Worm (Caenorhabditis elegans) whole organism, young adult: ENCODE results near the gene thoc-1.

Experiments
- B0019.2 ChIP-seq: fragments of 200-800 bp; sonication (Bioruptor generic); conservative IDR thresholded peaks from 2 replicates; pipeline ENCODE4 v1.3.6; 2022; ENCODE audit warnings: missing genetic modification reagents, missing genetic modification characterization, missing compliant biosample characterization
- C06A6.2 ChIP-seq: fragments of 200-800 bp; sonication (Bioruptor generic); conservative IDR thresholded peaks from 2 replicates; pipeline ENCODE4 v1.3.6; 2022; ENCODE audit warnings: missing genetic modification characterization, missing compliant biosample characterization
- C17E4.6 ChIP-seq: fragments of 200-800 bp; sonication (Bioruptor generic); IDR thresholded peaks from 2 replicates; pipeline ENCODE4 v1.3.6; 2022; ENCODE audit warnings: missing genetic modification reagents, missing genetic modification characterization, missing compliant biosample characterization
- D2030.7 ChIP-seq: fragments of 200-800 bp; sonication (Bioruptor generic); IDR thresholded peaks from 2 replicates; pipeline ENCODE4 v1.3.6; 2022; ENCODE audit warnings: missing genetic modification reagents, missing genetic modification characterization, missing compliant biosample characterization
- F33H1.4 ChIP-seq: fragments of 200-800 bp; sonication (Bioruptor generic); IDR thresholded peaks from 2 replicates; pipeline ENCODE4 v1.3.6; 2022; ENCODE audit warnings: missing genetic modification reagents, missing genetic modification characterization, missing compliant biosample characterization
- F37B4.10 ChIP-seq: fragments of 200-800 bp; sonication (Bioruptor generic); IDR thresholded peaks from 2 replicates; pipeline ENCODE4 v1.3.6; 2022; ENCODE audit warnings: missing genetic modification characterization, missing compliant biosample characterization
- F39B2.1 ChIP-seq: fragments of 200-800 bp; sonication (Bioruptor generic); IDR thresholded peaks from 2 replicates; pipeline ENCODE4 v1.3.6; 2022; ENCODE audit warnings: missing genetic modification reagents, missing genetic modification characterization, missing compliant biosample characterization
- K11D2.4 ChIP-seq: fragments of 200-800 bp; sonication (Bioruptor generic); IDR thresholded peaks from 2 replicates; pipeline ENCODE4 v1.3.6; 2022; ENCODE audit warnings: missing genetic modification reagents, missing genetic modification characterization, missing compliant biosample characterization
- Y53G8AR.9 ChIP-seq: fragments of 200-800 bp; sonication (Bioruptor generic); conservative IDR thresholded peaks from 2 replicates; pipeline ENCODE4 v1.3.6; 2022; ENCODE audit warnings: missing genetic modification reagents, missing genetic modification characterization, missing compliant biosample characterization
- Y56A3A.18 ChIP-seq: fragments of 200-800 bp; sonication (Bioruptor generic); IDR thresholded peaks from 2 replicates; pipeline ENCODE4 v1.3.6; 2022; ENCODE audit warnings: missing genetic modification reagents, missing genetic modification characterization, missing compliant biosample characterization
- Y79H2A.3 ChIP-seq: fragments of 200-800 bp; sonication (Bioruptor generic); conservative IDR thresholded peaks from 2 replicates; pipeline ENCODE4 v1.3.6; 2022; ENCODE audit warnings: missing genetic modification reagents, missing genetic modification characterization, missing compliant biosample characterization
- Y95B8A.8 ChIP-seq: fragments of 200-800 bp; sonication (Bioruptor generic); IDR thresholded peaks from 2 replicates; pipeline ENCODE4 v1.3.6; 2022; ENCODE audit warnings: missing genetic modification reagents, missing genetic modification characterization, missing compliant biosample characterization
- aptf-2 ChIP-seq: fragments of 200-800 bp; sonication (Bioruptor generic); conservative IDR thresholded peaks from 2 replicates; pipeline ENCODE4 v1.3.6; 2022; ENCODE audit warnings: missing genetic modification reagents, missing genetic modification characterization, missing compliant biosample characterization
- aptf-3 ChIP-seq: fragments of 200-800 bp; sonication (Bioruptor generic); IDR thresholded peaks from 2 replicates; pipeline ENCODE4 v1.3.6; 2022; ENCODE audit warnings: missing genetic modification characterization, missing compliant biosample characterization
- attf-3 ChIP-seq: fragments of 200-800 bp; sonication (Bioruptor generic); conservative IDR thresholded peaks from 2 replicates; pipeline ENCODE4 v1.3.6; 2022; ENCODE audit warnings: missing genetic modification reagents, missing genetic modification characterization, missing compliant biosample characterization
- attf-6 ChIP-seq: fragments of 200-800 bp; sonication (Bioruptor generic); IDR thresholded peaks from 2 replicates; pipeline ENCODE4 v1.3.6; 2022; ENCODE audit warnings: missing genetic modification reagents, missing genetic modification characterization, missing compliant biosample characterization
- bed-1 ChIP-seq: fragments of 200-800 bp; sonication (Bioruptor generic); IDR thresholded peaks from 2 replicates; pipeline ENCODE4 v1.3.6; 2022; ENCODE audit warnings: missing genetic modification reagents, missing genetic modification characterization, missing compliant biosample characterization
- cebp-2 ChIP-seq: fragments of 200-800 bp; sonication (Bioruptor generic); IDR thresholded peaks from 2 replicates; pipeline ENCODE4 v1.3.6; 2022; ENCODE audit warnings: missing genetic modification characterization, missing compliant biosample characterization
- ceh-40 ChIP-seq: fragments of 200-800 bp; sonication (Bioruptor generic); IDR thresholded peaks from 2 replicates; pipeline ENCODE4 v1.3.6; 2022; ENCODE audit warnings: missing genetic modification characterization, missing compliant biosample characterization
- ceh-58 ChIP-seq: fragments of 200-800 bp; sonication (Bioruptor generic); IDR thresholded peaks from 2 replicates; pipeline ENCODE4 v1.3.6; 2022; ENCODE audit warnings: missing genetic modification characterization, missing compliant biosample characterization
- ceh-91 ChIP-seq: fragments of 200-800 bp; sonication (Bioruptor generic); IDR thresholded peaks from 2 replicates; pipeline ENCODE4 v1.3.6; 2022; ENCODE audit warnings: missing genetic modification reagents, missing genetic modification characterization, missing compliant biosample characterization
- egl-18 ChIP-seq: fragments of 200-800 bp; sonication (Bioruptor generic); IDR thresholded peaks from 2 replicates; pipeline ENCODE4 v1.3.6; 2022; ENCODE audit warnings: missing genetic modification reagents, missing genetic modification characterization, missing compliant biosample characterization
- egl-44 ChIP-seq: fragments of 200-800 bp; sonication (Bioruptor generic); IDR thresholded peaks from 2 replicates; pipeline ENCODE4 v1.3.6; 2022; ENCODE audit warnings: missing genetic modification reagents, missing genetic modification characterization, missing compliant biosample characterization
- egrh-3 ChIP-seq: fragments of 200-800 bp; sonication (Bioruptor generic); IDR thresholded peaks from 2 replicates; pipeline ENCODE4 v1.3.6; 2022; ENCODE audit warnings: missing genetic modification reagents, missing genetic modification characterization, missing compliant biosample characterization
- hmg-20 ChIP-seq: fragments of 200-800 bp; sonication (Bioruptor generic); IDR thresholded peaks from 2 replicates; pipeline ENCODE4 v1.3.6; 2022; ENCODE audit warnings: missing genetic modification reagents, missing genetic modification characterization, missing compliant biosample characterization
- let-526 ChIP-seq: fragments of 200-800 bp; sonication (Bioruptor generic); IDR thresholded peaks from 2 replicates; pipeline ENCODE4 v1.3.6; 2022; ENCODE audit warnings: missing genetic modification reagents, missing genetic modification characterization, missing compliant biosample characterization
- lin-26 ChIP-seq: fragments of 200-800 bp; sonication (Bioruptor generic); IDR thresholded peaks from 2 replicates; pipeline ENCODE4 v1.3.6; 2022; ENCODE audit warnings: missing genetic modification reagents, missing genetic modification characterization, missing compliant biosample characterization
- lir-1 ChIP-seq: fragments of 200-800 bp; sonication (Bioruptor generic); conservative IDR thresholded peaks from 2 replicates; pipeline ENCODE4 v1.3.6; 2022; ENCODE audit warnings: missing genetic modification reagents, missing genetic modification characterization, missing compliant biosample characterization
- madf-3 ChIP-seq: fragments of 200-800 bp; sonication (Bioruptor generic); IDR thresholded peaks from 2 replicates; pipeline ENCODE4 v1.3.6; 2022; ENCODE audit warnings: missing genetic modification reagents, missing genetic modification characterization, missing compliant biosample characterization
- madf-8 ChIP-seq: fragments of 200-800 bp; sonication (Bioruptor generic); conservative IDR thresholded peaks from 2 replicates; pipeline ENCODE4 v1.3.6; 2022; ENCODE audit warnings: missing genetic modification reagents, missing genetic modification characterization, missing compliant biosample characterization
- mcd-1 ChIP-seq: fragments of 200-800 bp; sonication (Bioruptor generic); IDR thresholded peaks from 2 replicates; pipeline ENCODE4 v1.3.6; 2022; ENCODE audit warnings: missing genetic modification reagents, missing genetic modification characterization, missing compliant biosample characterization
- nfya-2 ChIP-seq: fragments of 200-800 bp; sonication (Bioruptor generic); IDR thresholded peaks from 2 replicates; pipeline ENCODE4 v1.3.6; 2022; ENCODE audit warnings: missing genetic modification reagents, missing genetic modification characterization, missing compliant biosample characterization
- nfyb-1 ChIP-seq: fragments of 200-800 bp; sonication (Bioruptor generic); IDR thresholded peaks from 2 replicates; pipeline ENCODE4 v1.3.6; 2022; ENCODE audit warnings: missing genetic modification reagents, missing genetic modification characterization, missing compliant biosample characterization
- nhr-120 ChIP-seq: fragments of 200-800 bp; sonication (Bioruptor generic); IDR thresholded peaks from 2 replicates; pipeline ENCODE4 v1.3.6; 2022; ENCODE audit warnings: missing genetic modification characterization, missing compliant biosample characterization
- pbrm-1 ChIP-seq: fragments of 200-800 bp; sonication (Bioruptor generic); IDR thresholded peaks from 2 replicates; pipeline ENCODE4 v1.3.6; 2022; ENCODE audit warnings: missing genetic modification reagents, missing genetic modification characterization, missing compliant biosample characterization
- sea-2 ChIP-seq: fragments of 200-800 bp; sonication (Bioruptor generic); IDR thresholded peaks from 2 replicates; pipeline ENCODE4 v1.3.6; 2022; ENCODE audit warnings: missing genetic modification characterization, missing compliant biosample characterization
- ztf-25 ChIP-seq: fragments of 200-800 bp; sonication (Bioruptor generic); IDR thresholded peaks from 2 replicates; pipeline ENCODE4 v1.3.6; 2022; ENCODE audit warnings: missing genetic modification reagents, missing genetic modification characterization, missing compliant biosample characterization
- ztf-28 ChIP-seq: fragments of 200-800 bp; sonication (Bioruptor generic); IDR thresholded peaks from 2 replicates; pipeline ENCODE4 v1.3.6; 2022; ENCODE audit warnings: missing genetic modification reagents, missing genetic modification characterization, missing compliant biosample characterization
- ztf-6 ChIP-seq: fragments of 200-800 bp; sonication (Bioruptor generic); IDR thresholded peaks from 2 replicates; pipeline ENCODE4 v1.3.6; 2022; ENCODE audit warnings: missing genetic modification reagents, missing genetic modification characterization, missing compliant biosample characterization

thoc-1 gene

ce11 chrII:695079-695478 is 6.8 kb upstream of the thoc-1 start:
- TF ChIP-seq F33H1.4 (GFP tag; lab: Robert Waterston, UW) (peak; percentile 77), madf-8 (GFP tag; lab: Robert Waterston, UW) (peak; percentile 22; the same call in 1 of the 2 replicates), ceh-91 (peak; percentile 72; the same call in 1 of the 2 replicates), cebp-2 (GFP tag; lab: Robert Waterston, UW) (peak; percentile 58; the same call in 1 of the 2 replicates), C17E4.6 (GFP tag; lab: Robert Waterston, UW) (0 out of 2 replicates have a peak, but pooled peaks have one; percentile 42), sea-2 (GFP tag; lab: Robert Waterston, UW) (peak; percentile 72; the same call in 1 of the 2 replicates), Y79H2A.3 (peak; percentile 52; the same call in 1 of the 2 replicates), madf-3 (GFP tag; lab: Robert Waterston, UW) (peak; percentile 76), attf-3 (0 out of 2 replicates have a peak, but pooled peaks have one; percentile 53), F37B4.10 (GFP tag; lab: Robert Waterston, UW) (peak; percentile 90; the same call in 1 of the 2 replicates), nhr-120 (GFP tag; lab: Robert Waterston, UW) (0 out of 2 replicates have a peak, but pooled peaks have one; percentile 75), attf-6 (peak; percentile 52; the same call in 1 of the 2 replicates), B0019.2 (GFP tag; lab: Robert Waterston, UW) (0 out of 2 replicates have a peak, but pooled peaks have one; percentile 32), nfyb-1 (GFP tag; lab: Robert Waterston, UW) (peak; percentile 68), ztf-25 (GFP tag; lab: Robert Waterston, UW) (peak; percentile 81), bed-1 (GFP tag; lab: Robert Waterston, UW) (peak; percentile 93; the same call in 1 of the 2 replicates), lir-1 (GFP tag; lab: Robert Waterston, UW) (0 out of 2 replicates have a peak, but pooled peaks have one; percentile 19), egl-18 (0 out of 2 replicates have a peak, but pooled peaks have one; percentile 37), aptf-3 (GFP tag; lab: Robert Waterston, UW) (peak; percentile 91), ceh-58 (GFP tag; lab: Robert Waterston, UW) (peak; percentile 74; the same call in 1 of the 2 replicates), lin-26 (GFP tag; lab: Robert Waterston, UW) (0 out of 2 replicates have a peak, but pooled peaks have one; percentile 56), ztf-28 (peak; percentile 86), D2030.7 (GFP tag; lab: Robert Waterston, UW) (peak; percentile 54), pbrm-1 (GFP tag; lab: Robert Waterston, UW) (0 out of 2 replicates have a peak, but pooled peaks have one; percentile 30), ztf-6 (GFP tag; lab: Robert Waterston, UW) (peak; percentile 54; the same call in 1 of the 2 replicates)
- TF ChIP-seq, all 124 proteins: peak for 25; not testable (repeated sequence) for 99

ce11 chrII:696776-697532 is 5.0 kb upstream of the thoc-1 start:
- TF ChIP-seq ztf-6 (GFP tag; lab: Robert Waterston, UW) (0 out of 2 replicates have a peak, but pooled peaks have one; percentile 54), let-526 (GFP tag; lab: Robert Waterston, UW) (0 out of 2 replicates have a peak, but pooled peaks have one; percentile 47), aptf-2 (0 out of 2 replicates have a peak, but pooled peaks have one; percentile 13), ztf-28 (peak; percentile 79), mcd-1 (GFP tag; lab: Robert Waterston, UW) (0 out of 2 replicates have a peak, but pooled peaks have one; percentile 10), attf-3 (0 out of 2 replicates have a peak, but pooled peaks have one; percentile 8), ceh-58 (GFP tag; lab: Robert Waterston, UW) (peak; percentile 98), egl-18 (peak; percentile 74; the same call in 1 of the 2 replicates), F33H1.4 (GFP tag; lab: Robert Waterston, UW) (peak; percentile 78), bed-1 (GFP tag; lab: Robert Waterston, UW) (peak; percentile 88; the same call in 1 of the 2 replicates), madf-8 (GFP tag; lab: Robert Waterston, UW) (peak; percentile 31), Y53G8AR.9 (peak; percentile 85), Y56A3A.18 (GFP tag; lab: Robert Waterston, UW) (peak; percentile 12; the same call in 1 of the 2 replicates), egrh-3 (peak; percentile 81; the same call in 1 of the 2 replicates), nfya-2 (GFP tag; lab: Robert Waterston, UW) (0 out of 2 replicates have a peak, but pooled peaks have one; percentile 74), egl-44 (GFP tag; lab: Robert Waterston, UW) (0 out of 2 replicates have a peak, but pooled peaks have one; percentile 75), madf-3 (GFP tag; lab: Robert Waterston, UW) (peak; percentile 93), aptf-3 (GFP tag; lab: Robert Waterston, UW) (0 out of 2 replicates have a peak, but pooled peaks have one; percentile 75), F39B2.1 (GFP tag; lab: Robert Waterston, UW) (peak; percentile 78; the same call in 1 of the 2 replicates), cebp-2 (GFP tag; lab: Robert Waterston, UW) (peak; percentile 84; the same call in 1 of the 2 replicates), hmg-20 (0 out of 2 replicates have a peak, but pooled peaks have one; percentile 32), ceh-40 (GFP tag; lab: Robert Waterston, UW) (peak; percentile 59; the same call in 1 of the 2 replicates), ztf-25 (GFP tag; lab: Robert Waterston, UW) (peak; percentile 64; the same call in 1 of the 2 replicates), attf-6 (0 out of 2 replicates have a peak, but pooled peaks have one; percentile 27), lin-26 (GFP tag; lab: Robert Waterston, UW) (peak; percentile 73), K11D2.4 (GFP tag; lab: Robert Waterston, UW) (0 out of 2 replicates have a peak, but pooled peaks have one; percentile 44), Y95B8A.8 (GFP tag; lab: Robert Waterston, UW) (0 out of 2 replicates have a peak, but pooled peaks have one; percentile 20), C06A6.2 (peak; percentile 46; the same call in 1 of the 2 replicates), C17E4.6 (GFP tag; lab: Robert Waterston, UW) (0 out of 2 replicates have a peak, but pooled peaks have one; percentile 22)
